Worm (Caenorhabditis elegans): ENCODE measurements around the gene msp-45.

- TF ChIP-seq unc-62 (GFP tag; optimal IDR thresholded peaks at IDR 0.05), result peak; percentile 7
- no peak for TF ChIP-seq ama-1 (optimal IDR thresholded peaks at IDR 0.05)
- TF ChIP-seq ztf-1 (GFP tag; conservative IDR thresholded peaks at IDR 0.05), result no peak
- no peak for TF ChIP-seq egl-27 (tag; optimal IDR thresholded peaks at IDR 0.05)
- no peak for TF ChIP-seq alr-1 (tag; optimal IDR thresholded peaks at IDR 0.05)
- no peak for TF ChIP-seq elt-3 (tag; optimal IDR thresholded peaks at IDR 0.05)
These were observed 36.3 kb downstream of the msp-45 start for ce11 chrII:5120612-5121011.
